Fruit fly (Drosophila melanogaster) whole organism, embryonic: Measurements from ENCODE around the gene kirre.

Experiments
- CG10565 ChIP-seq: fragments of 200-800 bp; sonication (Bioruptor generic); optimal IDR thresholded peaks from 3 replicates; lab custom pipeline; 2016; ENCODE audit warnings: missing biosample characterization, mild to moderate bottlenecking, missing genetic modification characterization
- CG13424 ChIP-seq: fragments of 200-800 bp; sonication (Bioruptor generic); optimal IDR thresholded peaks from 2 replicates; lab custom pipeline; 2019; ENCODE audit warnings: missing biosample characterization, mild to moderate bottlenecking, missing genetic modification characterization, moderate library complexity
- CG13894 ChIP-seq: fragments of 200-800 bp; sonication (Bioruptor generic); optimal IDR thresholded peaks from 3 replicates; lab custom pipeline; 2018; ENCODE audit warnings: missing biosample characterization, mild to moderate bottlenecking, missing genetic modification characterization, moderate library complexity

dm6 chrX:2941108-2941507 is 200.9 kb downstream of the kirre start, which contains the start of gene CG14421:
- no peak for TF ChIP-seq CG10565 (GFP tag; lab: Kevin White, UChicago)
- no peak for TF ChIP-seq CG13424 (tag; lab: Kevin White, UChicago)
- TF ChIP-seq CG13894: no peak
